Fruit fly (Drosophila melanogaster) whole organism, prepupa: ENCODE results near the gene CG14013.

Experiments used
- Blimp-1 ChIP-seq: fragments of 200-800 bp; sonication (Bioruptor generic); optimal IDR thresholded peaks from 3 replicates; lab custom pipeline; 2017; ENCODE audit warnings: missing biosample characterization, missing genetic modification characterization, mild to moderate bottlenecking, moderate library complexity, missing genetic modification reagents
- CG10631 ChIP-seq: fragments of 200-800 bp; sonication (Bioruptor generic); optimal IDR thresholded peaks from 2 replicates; lab custom pipeline; 2016; ENCODE audit warnings: missing biosample characterization, missing genetic modification characterization
- CG15336 ChIP-seq: fragments of 200-800 bp; sonication (Bioruptor generic); IDR thresholded peaks from 2 replicates; pipeline ENCODE4 v1.3.6; 2022; ENCODE audit warnings: missing biosample characterization, missing genetic modification characterization
- CG31627 ChIP-seq: fragments of 200-800 bp; sonication (Bioruptor generic); optimal IDR thresholded peaks from 3 replicates; lab custom pipeline; 2016; ENCODE audit warnings: missing biosample characterization, missing genetic modification characterization
- CG32006 ChIP-seq: fragments of 200-800 bp; sonication (Bioruptor generic); optimal IDR thresholded peaks from 3 replicates; lab custom pipeline; 2017; ENCODE audit warnings: missing biosample characterization, mild to moderate bottlenecking, missing genetic modification characterization
- CG34406 ChIP-seq: fragments of 200-800 bp; sonication (Bioruptor generic); optimal IDR thresholded peaks from 3 replicates; lab custom pipeline; 2016; ENCODE audit warnings: missing biosample characterization, missing genetic modification characterization
- CG6163 ChIP-seq: fragments of 200-800 bp; sonication (Bioruptor generic); IDR thresholded peaks from 3 replicates; pipeline ENCODE4 v1.3.6; 2022; ENCODE audit warnings: missing biosample characterization, missing genetic modification characterization
- CG6792 ChIP-seq: fragments of 200-800 bp; sonication (Bioruptor generic); optimal IDR thresholded peaks from 3 replicates; lab custom pipeline; 2016; ENCODE audit warnings: missing biosample characterization, missing genetic modification characterization
- CG6808 ChIP-seq: fragments of 200-800 bp; sonication (Bioruptor generic); optimal IDR thresholded peaks from 3 replicates; lab custom pipeline; 2017; ENCODE audit warnings: missing biosample characterization, missing genetic modification characterization, mild to moderate bottlenecking, moderate library complexity, missing genetic modification reagents
- CG6854 ChIP-seq: fragments of 200-800 bp; sonication (Bioruptor generic); optimal IDR thresholded peaks from 2 replicates; lab custom pipeline; 2017; ENCODE audit warnings: missing biosample characterization, mild to moderate bottlenecking, missing genetic modification characterization
- CG7368 ChIP-seq: fragments of 200-800 bp; sonication (Bioruptor generic); optimal IDR thresholded peaks from 3 replicates; lab custom pipeline; 2016; ENCODE audit warnings: missing biosample characterization, missing genetic modification characterization
- CG8319 ChIP-seq: fragments of 200-800 bp; sonication (Bioruptor generic); optimal IDR thresholded peaks from 3 replicates; lab custom pipeline; 2016; ENCODE audit warnings: missing biosample characterization, missing genetic modification characterization
- CG8632 ChIP-seq: fragments of 200-800 bp; sonication (Bioruptor generic); optimal IDR thresholded peaks from 3 replicates; lab custom pipeline; 2016; ENCODE audit warnings: missing biosample characterization, missing genetic modification characterization
- Eip75B ChIP-seq: fragments of 200-800 bp; sonication (Bioruptor generic); optimal IDR thresholded peaks from 3 replicates; lab custom pipeline; 2016; ENCODE audit warnings: missing biosample characterization, missing genetic modification characterization
- Eip78C ChIP-seq: fragments of 200-800 bp; sonication (Bioruptor generic); peaks from one replicate; lab custom pipeline; 2016; ENCODE audit warnings: missing biosample characterization, missing genetic modification characterization
- Ets96B ChIP-seq: fragments of 200-800 bp; optimal IDR thresholded peaks from 2 replicates; lab custom pipeline; 2019; ENCODE audit warnings: missing biosample characterization, mild to moderate bottlenecking, missing genetic modification characterization, moderate library complexity
- Gug ChIP-seq: fragments of 200-800 bp; sonication (Bioruptor generic); IDR thresholded peaks from 2 replicates; pipeline ENCODE4 v1.3.6; 2022; ENCODE audit warnings: missing biosample characterization, missing genetic modification characterization
- Hr38 ChIP-seq: sonication (Bioruptor generic); optimal IDR thresholded peaks from 2 replicates; lab custom pipeline; 2016; ENCODE audit warnings: missing biosample characterization, missing genetic modification characterization
- Hr4 ChIP-seq: fragments of 200-800 bp; sonication (Bioruptor generic); optimal IDR thresholded peaks from 3 replicates; lab custom pipeline; 2016; ENCODE audit warnings: missing biosample characterization, missing genetic modification characterization
- Met ChIP-seq: fragments of 200-800 bp; sonication (Bioruptor generic); optimal IDR thresholded peaks from 3 replicates; lab custom pipeline; 2016; ENCODE audit warnings: missing biosample characterization, missing genetic modification characterization
- OdsH ChIP-seq: fragments of 200-800 bp; sonication (Bioruptor generic); optimal IDR thresholded peaks from 3 replicates; lab custom pipeline; 2016; ENCODE audit warnings: missing biosample characterization, missing genetic modification characterization
- Smox ChIP-seq: fragments of 200-800 bp; sonication (Bioruptor generic); optimal IDR thresholded peaks from 3 replicates; lab custom pipeline; 2016; ENCODE audit warnings: missing biosample characterization, missing genetic modification characterization
- Sox102F ChIP-seq: fragments of 200-800 bp; sonication (Bioruptor generic); optimal IDR thresholded peaks from 2 replicates; lab custom pipeline; 2016; ENCODE audit warnings: missing biosample characterization, mild to moderate bottlenecking, missing genetic modification characterization
- achi ChIP-seq: fragments of 200-800 bp; sonication (Bioruptor generic); optimal IDR thresholded peaks from 3 replicates; lab custom pipeline; 2016; ENCODE audit warnings: missing biosample characterization, missing genetic modification characterization
- dac ChIP-seq: fragments of 200-800 bp; sonication (Bioruptor generic); optimal IDR thresholded peaks from 2 replicates; lab custom pipeline; 2017; ENCODE audit warnings: missing biosample characterization, mild to moderate bottlenecking, missing genetic modification characterization
- dsx ChIP-seq: fragments of 200-800 bp; optimal IDR thresholded peaks from 3 replicates; lab custom pipeline; 2019; ENCODE audit warnings: missing biosample characterization, mild to moderate bottlenecking, missing genetic modification characterization, moderate library complexity; ENCODE audit not compliant: poor library complexity, severe bottlenecking
- esn ChIP-seq: fragments of 200-800 bp; sonication (Bioruptor generic); optimal IDR thresholded peaks from 2 replicates; lab custom pipeline; 2016; ENCODE audit warnings: missing biosample characterization, mild to moderate bottlenecking, missing genetic modification characterization, moderate library complexity
- fd85E ChIP-seq: fragments of 200-800 bp; sonication (Bioruptor generic); optimal IDR thresholded peaks from 3 replicates; lab custom pipeline; 2016; ENCODE audit warnings: missing biosample characterization, missing genetic modification characterization
- fkh ChIP-seq: fragments of 200-800 bp; sonication (Bioruptor generic); optimal IDR thresholded peaks from 3 replicates; lab custom pipeline; 2017; ENCODE audit warnings: missing biosample characterization, mild to moderate bottlenecking, missing genetic modification characterization, moderate library complexity
- lz ChIP-seq: fragments of 200-800 bp; sonication (Bioruptor generic); optimal IDR thresholded peaks from 3 replicates; lab custom pipeline; 2016; ENCODE audit warnings: missing biosample characterization, missing genetic modification characterization
- net ChIP-seq: fragments of 200-800 bp; sonication (Bioruptor generic); optimal IDR thresholded peaks from 3 replicates; lab custom pipeline; 2016; ENCODE audit warnings: missing biosample characterization, missing genetic modification characterization
- pdm3 ChIP-seq: fragments of 200-800 bp; sonication (Bioruptor generic); optimal IDR thresholded peaks from 3 replicates; lab custom pipeline; 2016; ENCODE audit warnings: missing biosample characterization, missing genetic modification characterization
- ss ChIP-seq, 2 experiments: fragments of 200-800 bp; sonication (Bioruptor generic); optimal IDR thresholded peaks; 2 replicates in 1 of 2; 3 replicates in 1 of 2; lab custom pipeline; 2017 to 2018; ENCODE audit warnings: mild to moderate bottlenecking in 2 of 2, missing biosample characterization in 2 of 2, missing genetic modification characterization in 2 of 2, moderate library complexity in 1 of 2
- svp ChIP-seq: fragments of 200-800 bp; sonication (Bioruptor generic); peaks from one replicate; lab custom pipeline; 2016; ENCODE audit warnings: missing biosample characterization, missing genetic modification characterization
- topi ChIP-seq: fragments of 200-800 bp; sonication (Bioruptor generic); optimal IDR thresholded peaks from 3 replicates; lab custom pipeline; 2016; ENCODE audit warnings: missing biosample characterization, missing genetic modification characterization

The CG14013 gene

DNA sequence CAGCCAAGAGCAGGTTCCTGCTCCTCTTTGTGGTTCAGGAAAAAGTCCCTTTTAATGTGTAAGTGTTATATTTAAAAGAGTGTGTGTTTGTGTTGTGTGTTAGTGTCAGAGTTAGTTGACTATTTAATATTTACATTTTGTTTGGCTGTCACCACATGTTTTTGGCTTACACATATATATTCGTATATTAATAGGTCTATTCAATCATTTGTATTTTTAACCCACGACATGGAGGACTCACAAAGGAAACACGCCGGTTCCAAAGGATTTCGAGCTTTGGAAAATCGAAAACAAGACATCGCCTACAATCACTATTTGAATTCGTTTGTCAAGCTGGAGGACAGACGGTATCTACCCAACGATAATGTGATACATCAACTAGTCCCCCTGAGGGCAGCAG is at the start of gene CG14013, which contains the start of gene CG14017:
TSS of gene CG14013 (minus strand) at position 101 of the 400 bp plus-strand sequence.
TSS of gene CG14017 (plus strand) at position 148 of the 400 bp plus-strand sequence.
- TF ChIP-seq Smox (no peak), CG8632 (no peak), fd85E (no peak), CG10631 (GFP tag; lab: Kevin White, UChicago) (no peak), CG31627 (GFP tag; lab: Kevin White, UChicago) (no peak)
- TF ChIP-seq, all 60 proteins: peak for 0

DNA sequence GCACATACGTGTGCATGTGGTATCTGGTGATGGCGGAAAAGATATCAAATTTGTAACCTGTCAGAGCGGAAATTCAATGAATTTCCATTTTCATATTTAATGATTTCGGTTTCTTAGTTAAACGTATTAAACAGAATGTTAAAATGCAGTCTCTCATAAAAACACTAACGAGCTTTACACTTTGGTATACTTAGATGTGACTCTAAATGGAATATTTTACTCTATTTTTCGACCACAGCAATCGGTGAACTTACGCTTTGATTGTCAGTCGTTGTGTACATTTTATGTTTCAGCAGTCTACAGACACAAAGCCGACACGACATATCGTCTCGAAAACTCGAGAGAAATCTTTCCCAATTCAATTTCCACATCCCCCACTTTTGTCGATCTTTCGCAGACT is 42.9 kb upstream of the CG14013 start, which contains the start of gene CG18266:
TSS of gene CG18266 (plus strand) at position 301 of the 400 bp plus-strand sequence.
- TF ChIP-seq fkh (GFP tag; lab: Kevin White, UChicago): no peak
- no peak for TF ChIP-seq OdsH
- TF ChIP-seq Hr4 (GFP tag; lab: Kevin White, UChicago): no peak
- TF ChIP-seq CG6854 (GFP tag; lab: Kevin White, UChicago): no peak
- TF ChIP-seq Sox102F (GFP tag; lab: Kevin White, UChicago): no peak
- no peak for TF ChIP-seq topi (GFP tag; lab: Kevin White, UChicago)
- TF ChIP-seq CG31627 (GFP tag; lab: Kevin White, UChicago): no peak
- TF ChIP-seq Hr38: no peak

DNA sequence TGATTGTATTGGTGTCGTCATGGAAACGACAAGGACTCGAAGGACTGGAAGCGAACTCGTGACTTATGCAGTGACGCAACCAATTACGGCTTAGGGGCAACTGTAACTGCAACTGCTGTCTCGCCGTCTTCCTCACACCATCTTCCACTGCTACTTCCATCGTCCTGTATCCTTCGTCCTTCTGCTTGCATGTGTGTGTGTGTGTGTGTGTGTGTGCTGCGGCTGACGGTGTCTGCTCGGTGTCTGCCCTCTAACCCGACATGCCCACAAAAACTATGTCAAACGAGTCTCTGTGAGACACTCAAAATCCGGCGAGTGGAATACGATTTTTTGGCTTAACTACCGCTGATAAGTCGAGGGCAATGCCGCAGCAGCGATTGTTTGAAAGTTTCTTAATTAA is 40.2 kb upstream of the CG14013 start:
- TF ChIP-seq Blimp-1 (no peak), dsx (no peak), Gug (GFP tag; lab: Robert Waterston, UW) (no peak), CG6163 (GFP tag; lab: Robert Waterston, UW) (no peak), CG15336 (GFP tag; lab: Robert Waterston, UW) (no peak), CG32006 (GFP tag; lab: Kevin White, UChicago) (no peak), Met (GFP tag; lab: Kevin White, UChicago) (no peak), CG6792 (no peak), net (GFP tag; lab: Kevin White, UChicago) (no peak), Sox102F (GFP tag; lab: Kevin White, UChicago) (no peak), achi (GFP tag; lab: Kevin White, UChicago) (no peak), CG31627 (GFP tag; lab: Kevin White, UChicago) (no peak), CG6854 (GFP tag; lab: Kevin White, UChicago) (no peak), CG7368 (no peak), Eip78C (GFP tag; lab: Kevin White, UChicago) (no peak), Eip75B (GFP tag; lab: Kevin White, UChicago) (no peak), esn (GFP tag; lab: Kevin White, UChicago) (no peak)

DNA sequence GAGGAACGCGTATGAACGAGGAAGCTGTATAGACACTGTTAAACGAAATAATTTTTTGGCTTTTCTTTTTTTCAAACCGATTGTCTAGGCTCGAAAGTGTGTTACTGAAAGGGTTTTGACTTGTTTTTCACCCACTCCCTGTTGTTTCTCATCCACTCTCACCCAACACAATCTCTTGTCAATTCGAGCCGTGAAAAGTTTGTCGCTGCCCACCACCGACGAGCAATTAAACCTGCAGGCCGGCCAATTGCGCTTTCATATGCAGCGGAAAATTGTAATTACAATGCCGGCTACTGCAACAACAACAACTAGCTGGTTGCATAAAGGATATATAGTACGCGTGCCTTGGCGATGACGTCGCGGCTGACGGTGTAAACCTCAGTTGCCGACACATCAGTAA is 34.7 kb upstream of the CG14013 start, which contains the start of gene CG7251:
TSS of gene CG7251 (minus strand) at position 101 of the 400 bp plus-strand sequence.
- TF ChIP-seq CG6808 (GFP tag; lab: Kevin White, UChicago): no peak
- TF ChIP-seq CG8319: no peak
- no peak for TF ChIP-seq lz (GFP tag; lab: Kevin White, UChicago)
- no peak for TF ChIP-seq dac
- no peak for TF ChIP-seq fd85E
- TF ChIP-seq Ets96B (tag; lab: Kevin White, UChicago): no peak
- no peak for TF ChIP-seq Gug (GFP tag; lab: Robert Waterston, UW)
- no peak for TF ChIP-seq ss (GFP tag; optimal IDR thresholded peaks at IDR 0.05; lab: Kevin White, UChicago)
- no peak for TF ChIP-seq Eip75B (GFP tag; lab: Kevin White, UChicago)
- TF ChIP-seq pdm3 (GFP tag; lab: Kevin White, UChicago): no peak
- no peak for TF ChIP-seq CG34406 (GFP tag; lab: Kevin White, UChicago)
- no peak for TF ChIP-seq Hr4 (GFP tag; lab: Kevin White, UChicago)
- no peak for TF ChIP-seq svp (GFP tag; lab: Kevin White, UChicago)
